Worm (Caenorhabditis elegans) whole organism, L2 larva: ENCODE measurements around the gene wrt-10.

Experiments
- R02D3.7 ChIP-seq: fragments of 150-350 bp; optimal IDR thresholded peaks from 2 replicates; lab custom pipeline; 2014; ENCODE audit warnings: missing biosample characterization, missing genetic modification characterization
- Y55F3AM.14 ChIP-seq: fragments of 200-800 bp; sonication (Bioruptor generic); optimal IDR thresholded peaks from 2 replicates; lab custom pipeline; 2018; ENCODE audit warnings: mild to moderate bottlenecking, missing genetic modification characterization, missing compliant biosample characterization
- ZK546.5 ChIP-seq: sonication (generic microtip); optimal IDR thresholded peaks from 2 replicates; lab custom pipeline; 2017; ENCODE audit warnings: missing biosample characterization, missing genetic modification characterization
- alr-1 ChIP-seq: fragments of 150-350 bp; optimal IDR thresholded peaks from 2 replicates; lab custom pipeline; 2014; ENCODE audit warnings: missing biosample characterization, missing genetic modification characterization
- ama-1 ChIP-seq: fragments of 150-350 bp; optimal IDR thresholded peaks from 2 replicates; lab custom pipeline; 2018; ENCODE audit warnings: inconsistent platforms
- blmp-1 ChIP-seq: sonication (generic microtip); optimal IDR thresholded peaks from 2 replicates; lab custom pipeline; 2017; ENCODE audit warnings: missing genetic modification characterization, mild to moderate bottlenecking, missing compliant biosample characterization, antibody characterized with exemption, moderate library complexity; ENCODE audit not compliant: insufficient read depth
- ceh-16 ChIP-seq: fragments of 150-350 bp; optimal IDR thresholded peaks from 2 replicates; lab custom pipeline; 2014; ENCODE audit warnings: missing biosample characterization, missing genetic modification characterization
- ceh-82 ChIP-seq: fragments of 150-350 bp; optimal IDR thresholded peaks from 2 replicates; lab custom pipeline; 2014; ENCODE audit warnings: missing biosample characterization, missing genetic modification characterization
- crh-2 ChIP-seq: sonication (generic microtip); optimal IDR thresholded peaks from 2 replicates; lab custom pipeline; 2017; ENCODE audit warnings: missing biosample characterization, missing genetic modification characterization
- dmd-4 ChIP-seq: sonication (generic microtip); optimal IDR thresholded peaks from 2 replicates; lab custom pipeline; 2017; ENCODE audit warnings: missing biosample characterization, missing genetic modification characterization
- egl-27 ChIP-seq: sonication (generic microtip); optimal IDR thresholded peaks from 3 replicates; lab custom pipeline; 2017; ENCODE audit warnings: missing biosample characterization, missing genetic modification reagents, missing genetic modification characterization
- elt-1 ChIP-seq: fragments of 150-350 bp; optimal IDR thresholded peaks from 2 replicates; lab custom pipeline; 2014; ENCODE audit warnings: missing biosample characterization, missing genetic modification characterization
- elt-3 ChIP-seq: sonication (generic microtip); optimal IDR thresholded peaks from 2 replicates; lab custom pipeline; 2017; ENCODE audit warnings: missing biosample characterization, missing genetic modification characterization
- fos-1 ChIP-seq: fragments of 150-350 bp; optimal IDR thresholded peaks from 2 replicates; lab custom pipeline; 2014; ENCODE audit warnings: missing biosample characterization, missing genetic modification characterization
- gmeb-1 ChIP-seq: fragments of 150-350 bp; optimal IDR thresholded peaks from 2 replicates; lab custom pipeline; 2014; ENCODE audit warnings: missing biosample characterization, missing genetic modification characterization
- lin-11 ChIP-seq: fragments of 150-350 bp; sonication (generic microtip); optimal IDR thresholded peaks from 2 replicates; lab custom pipeline; 2014; ENCODE audit warnings: missing biosample characterization, missing genetic modification characterization, inconsistent platforms, mixed read lengths
- lin-13 ChIP-seq: fragments of 150-350 bp; optimal IDR thresholded peaks from 2 replicates; lab custom pipeline; 2014; ENCODE audit warnings: missing biosample characterization, missing genetic modification reagents, missing genetic modification characterization
- lin-39 ChIP-seq: fragments of 150-350 bp; optimal IDR thresholded peaks from 2 replicates; lab custom pipeline; 2014; ENCODE audit warnings: missing biosample characterization, missing genetic modification reagents, missing genetic modification characterization
- lsy-2 ChIP-seq, 2 experiments: fragments of 150-350 bp in 1 of 2; sonication (generic microtip) in 1 of 2; optimal IDR thresholded peaks; 2 replicates each; lab custom pipeline; 2014 to 2017; ENCODE audit warnings: missing biosample characterization in 2 of 2, missing genetic modification characterization in 2 of 2
- mab-5 ChIP-seq: fragments of 150-350 bp; optimal IDR thresholded peaks from 2 replicates; lab custom pipeline; 2014; ENCODE audit warnings: missing biosample characterization, missing genetic modification characterization
- mbf-1 ChIP-seq: sonication (generic microtip); optimal IDR thresholded peaks from 2 replicates; lab custom pipeline; 2017; ENCODE audit warnings: missing biosample characterization, missing genetic modification characterization
- mdl-1 ChIP-seq, 2 experiments: fragments of 150-350 bp in 1 of 2; sonication (generic microtip) in 1 of 2; optimal IDR thresholded peaks; 2 replicates each; lab custom pipeline; 2017; ENCODE audit warnings: missing biosample characterization in 2 of 2, missing genetic modification characterization in 2 of 2
- nhr-10 ChIP-seq: sonication (generic microtip); optimal IDR thresholded peaks from 2 replicates; lab custom pipeline; 2017; ENCODE audit warnings: missing biosample characterization, missing genetic modification characterization
- nhr-129 ChIP-seq: fragments of 150-350 bp; optimal IDR thresholded peaks from 2 replicates; lab custom pipeline; 2014; ENCODE audit warnings: missing biosample characterization, missing genetic modification characterization
- nhr-21 ChIP-seq: fragments of 150-350 bp; optimal IDR thresholded peaks from 2 replicates; lab custom pipeline; 2014; ENCODE audit warnings: missing biosample characterization, missing genetic modification characterization
- nhr-237 ChIP-seq: fragments of 150-350 bp; optimal IDR thresholded peaks from 2 replicates; lab custom pipeline; 2014; ENCODE audit warnings: missing biosample characterization, missing genetic modification characterization
- nhr-25 ChIP-seq: fragments of 150-350 bp; sonication (generic microtip); optimal IDR thresholded peaks from 3 replicates; lab custom pipeline; 2014; ENCODE audit warnings: missing biosample characterization, missing genetic modification characterization
- nhr-77 ChIP-seq: fragments of 150-350 bp; optimal IDR thresholded peaks from 2 replicates; lab custom pipeline; 2014; ENCODE audit warnings: missing biosample characterization, missing genetic modification characterization
- peb-1 ChIP-seq: fragments of 150-350 bp; optimal IDR thresholded peaks from 2 replicates; lab custom pipeline; 2014; ENCODE audit warnings: missing biosample characterization, missing genetic modification characterization
- sem-4 ChIP-seq: fragments of 150-350 bp; optimal IDR thresholded peaks from 2 replicates; lab custom pipeline; 2014; ENCODE audit warnings: missing biosample characterization, missing genetic modification reagents, missing genetic modification characterization
- skn-1 ChIP-seq: sonication (generic microtip); optimal IDR thresholded peaks from 2 replicates; lab custom pipeline; 2017; ENCODE audit warnings: missing biosample characterization, missing genetic modification characterization
- sma-3 ChIP-seq: sonication (generic microtip); optimal IDR thresholded peaks from 2 replicates; lab custom pipeline; 2016; ENCODE audit warnings: missing genetic modification reagents, missing genetic modification characterization, missing compliant biosample characterization
- sma-9 ChIP-seq, 2 experiments: fragments of 150-350 bp in 1 of 2; sonication (generic microtip) in 1 of 2; optimal IDR thresholded peaks; 2 replicates each; lab custom pipeline; 2014 to 2016; ENCODE audit warnings: missing genetic modification characterization in 2 of 2, mild to moderate bottlenecking in 1 of 2, missing biosample characterization in 1 of 2, missing compliant biosample characterization in 1 of 2, missing genetic modification reagents in 1 of 2, moderate library complexity in 1 of 2
- snpc-4 ChIP-seq: fragments of 150-350 bp; optimal IDR thresholded peaks from 2 replicates; lab custom pipeline; 2014; ENCODE audit warnings: missing biosample characterization, missing genetic modification characterization
- unc-55 ChIP-seq: fragments of 150-350 bp; sonication (generic microtip); optimal IDR thresholded peaks from 3 replicates; lab custom pipeline; 2014; ENCODE audit warnings: missing biosample characterization, missing genetic modification reagents, missing genetic modification characterization
- unc-62 ChIP-seq: fragments of 150-350 bp; optimal IDR thresholded peaks from 2 replicates; lab custom pipeline; 2014; ENCODE audit warnings: missing biosample characterization, missing genetic modification reagents, missing genetic modification characterization
- ztf-11 ChIP-seq: sonication (generic microtip); optimal IDR thresholded peaks from 2 replicates; lab custom pipeline; 2017; ENCODE audit warnings: missing biosample characterization, missing genetic modification characterization
- ztf-4 ChIP-seq: fragments of 150-350 bp; optimal IDR thresholded peaks from 2 replicates; lab custom pipeline; 2014; ENCODE audit warnings: missing biosample characterization, missing genetic modification characterization

wrt-10 gene

DNA sequence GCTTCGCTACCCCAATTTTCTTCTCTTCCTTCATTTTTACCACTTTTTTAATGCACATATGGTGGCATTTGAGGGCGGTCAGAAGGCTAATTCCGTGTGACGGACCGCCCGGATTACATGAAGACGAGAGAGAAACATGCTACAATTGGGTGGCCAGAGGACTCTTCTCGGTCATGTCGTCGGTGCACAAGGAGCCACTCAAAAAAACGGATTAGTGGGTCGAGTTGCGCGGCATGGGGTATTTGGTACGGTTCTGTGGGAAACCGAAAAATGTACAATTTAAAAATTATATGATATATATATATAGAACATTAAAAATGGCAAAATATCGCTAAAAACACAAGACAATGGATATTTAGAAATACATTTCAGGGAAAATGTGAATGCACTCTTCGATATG is 36.5 kb upstream of the wrt-10 start:
- no peak for TF ChIP-seq unc-62 (GFP tag; lab: Kevin White, UChicago)
- no peak for TF ChIP-seq ztf-11
- TF ChIP-seq Y55F3AM.14 (GFP tag; lab: Kevin White, UChicago), result no peak
- TF ChIP-seq ceh-16 (tag; lab: Kevin White, UChicago), result no peak
- TF ChIP-seq sma-9 (GFP tag; optimal IDR thresholded peaks at IDR 0.05; lab: Kevin White, UChicago), result no peak
- no peak for TF ChIP-seq sma-9 (tag; optimal IDR thresholded peaks at IDR 0.05; lab: Kevin White, UChicago)
- TF ChIP-seq alr-1 (tag; lab: Kevin White, UChicago), result no peak
- TF ChIP-seq egl-27 (tag; lab: Kevin White, UChicago), result no peak
- no peak for TF ChIP-seq lin-13 (GFP tag; lab: Kevin White, UChicago)
- TF ChIP-seq lin-39, result no peak
- no peak for TF ChIP-seq mab-5 (tag; lab: Kevin White, UChicago)
- no peak for TF ChIP-seq elt-1 (tag; lab: Kevin White, UChicago)
- no peak for TF ChIP-seq lin-11 (tag; lab: Kevin White, UChicago)
- TF ChIP-seq crh-2 (tag; lab: Kevin White, UChicago), result no peak
- no peak for TF ChIP-seq unc-55
- TF ChIP-seq ZK546.5 (tag; lab: Kevin White, UChicago), result no peak
- TF ChIP-seq nhr-237, result no peak

DNA sequence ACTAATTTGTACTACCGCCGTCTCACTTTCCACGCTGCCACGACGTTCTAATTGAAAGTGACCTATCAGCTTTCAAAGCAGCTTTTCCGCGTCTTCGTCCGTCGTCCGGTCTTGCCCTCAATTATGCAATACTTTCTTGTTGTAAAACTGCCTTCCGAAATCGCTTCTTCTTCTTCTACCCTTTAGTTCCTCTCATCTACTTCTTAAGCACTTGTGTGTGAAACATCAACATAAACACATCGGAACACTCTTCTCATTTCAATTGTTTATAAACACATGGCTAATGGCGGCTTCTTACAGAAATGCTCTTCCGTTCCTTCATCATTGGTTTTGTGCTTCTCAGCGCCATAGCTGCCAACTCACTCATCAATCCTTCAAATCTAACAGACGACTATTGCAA is 35.9 kb upstream of the wrt-10 start, which contains the start of gene F35D2.3:
TSS of gene F35D2.3 (plus strand) at position 301 of the 400 bp plus-strand sequence.
- TF ChIP-seq nhr-129 (tag; lab: Kevin White, UChicago) (no peak), R02D3.7 (no peak), ceh-16 (tag; lab: Kevin White, UChicago) (no peak), egl-27 (tag; lab: Kevin White, UChicago) (no peak)

DNA sequence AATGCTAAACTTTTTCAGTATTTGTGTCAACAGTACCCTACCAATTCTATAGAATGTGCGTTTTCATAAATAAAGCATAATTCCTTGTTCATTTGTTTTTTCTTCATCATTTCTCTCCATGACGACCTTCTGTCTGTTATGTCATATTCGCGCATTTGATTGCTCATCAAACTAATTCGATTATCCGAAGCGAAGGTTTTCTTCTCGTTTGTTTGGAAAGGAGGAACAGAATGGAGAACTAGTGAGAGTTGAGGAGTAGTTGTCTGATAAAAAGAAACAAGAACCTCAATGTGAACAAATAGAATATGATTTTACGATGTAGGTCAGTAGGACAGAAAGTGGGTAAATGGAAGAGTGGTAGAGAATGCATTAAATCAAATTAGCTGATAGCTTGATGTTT is 28.3 kb upstream of the wrt-10 start:
- no peak for TF ChIP-seq dmd-4 (tag; lab: Kevin White, UChicago)
- TF ChIP-seq Y55F3AM.14 (GFP tag; lab: Kevin White, UChicago), result no peak
- TF ChIP-seq peb-1 (tag; lab: Kevin White, UChicago), result no peak
- TF ChIP-seq gmeb-1 (tag; lab: Kevin White, UChicago), result no peak
- TF ChIP-seq mdl-1 (tag; optimal IDR thresholded peaks at IDR 0.05; lab: Kevin White, UChicago), result no peak
- no peak for TF ChIP-seq fos-1
- no peak for TF ChIP-seq unc-62 (GFP tag; lab: Kevin White, UChicago)
- TF ChIP-seq skn-1 (tag; lab: Kevin White, UChicago), result no peak
- TF ChIP-seq R02D3.7, result no peak
- TF ChIP-seq nhr-10, result no peak
- TF ChIP-seq mbf-1 (tag; lab: Kevin White, UChicago), result no peak
- TF ChIP-seq crh-2 (tag; lab: Kevin White, UChicago), result no peak
- TF ChIP-seq ztf-4, result no peak
- TF ChIP-seq lsy-2 (tag; optimal IDR thresholded peaks at IDR 0.05; lab: Kevin White, UChicago), result no peak
- TF ChIP-seq ztf-11, result no peak
- TF ChIP-seq nhr-77 (tag; lab: Kevin White, UChicago), result no peak
- no peak for TF ChIP-seq nhr-25

DNA sequence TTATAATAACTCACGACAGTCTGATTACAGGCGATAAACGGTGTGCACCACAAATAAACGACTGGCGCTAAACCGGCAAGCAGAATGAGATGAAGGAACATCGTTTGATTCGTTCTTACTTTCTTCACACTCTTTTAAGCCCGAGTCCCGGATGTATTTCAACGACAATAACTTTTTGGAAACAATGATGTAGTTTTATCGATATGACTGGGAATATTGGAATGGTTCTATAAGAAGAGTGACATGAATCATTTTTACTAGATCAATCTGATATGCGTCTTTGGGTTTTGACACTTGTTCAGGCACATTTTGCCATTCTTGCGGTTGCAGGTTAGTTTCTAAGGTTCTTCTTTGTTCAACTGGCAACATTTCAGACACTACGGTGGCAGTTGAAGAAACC is 27.1 kb upstream of the wrt-10 start, which contains the start of the genes ZK1290.11 and ZK1290.1:
TSS of gene ZK1290.11 (minus strand) at position 101 of the 400 bp plus-strand sequence.
TSS of gene ZK1290.1 (plus strand) at position 271 of the 400 bp plus-strand sequence.
- TF ChIP-seq nhr-25 (no peak), unc-62 (GFP tag; lab: Kevin White, UChicago) (no peak), sma-3 (GFP tag; lab: Kevin White, UChicago) (no peak), sem-4 (tag; lab: Kevin White, UChicago) (no peak), snpc-4 (tag; lab: Kevin White, UChicago) (no peak), R02D3.7 (no peak), peb-1 (tag; lab: Kevin White, UChicago) (no peak), elt-3 (tag; lab: Kevin White, UChicago) (no peak), ceh-82 (tag; lab: Kevin White, UChicago) (no peak), ama-1 (lab: Kevin White, UChicago) (no peak), crh-2 (tag; lab: Kevin White, UChicago) (no peak), lsy-2 (tag; optimal IDR thresholded peaks at IDR 0.05; lab: Kevin White, UChicago) (no peak), sma-9 (GFP tag; optimal IDR thresholded peaks at IDR 0.05; lab: Kevin White, UChicago) (no peak), sma-9 (tag; optimal IDR thresholded peaks at IDR 0.05; lab: Kevin White, UChicago) (no peak), nhr-21 (tag; lab: Kevin White, UChicago) (no peak), blmp-1 (tag; lab: Kevin White, UChicago) (no peak), nhr-10 (no peak), lin-13 (GFP tag; lab: Kevin White, UChicago) (no peak), skn-1 (tag; lab: Kevin White, UChicago) (no peak), lin-39 (no peak), nhr-77 (tag; lab: Kevin White, UChicago) (no peak)
